Worm (Caenorhabditis elegans) whole organism, young adult: ENCODE measurements around the gene srt-56.

Experiments
- B0261.1 ChIP-seq: sonication (generic microtip); optimal IDR thresholded peaks from 2 replicates; lab custom pipeline; 2016; ENCODE audit warnings: mild to moderate bottlenecking, missing genetic modification characterization, moderate library complexity, missing compliant biosample characterization
- C17E4.6 ChIP-seq: fragments of 200-800 bp; sonication (Bioruptor generic); IDR thresholded peaks from 2 replicates; pipeline ENCODE4 v1.3.6; 2022; ENCODE audit warnings: missing genetic modification reagents, missing genetic modification characterization, missing compliant biosample characterization
- F57C9.4 ChIP-seq: sonication (generic microtip); optimal IDR thresholded peaks from 2 replicates; lab custom pipeline; 2017; ENCODE audit warnings: mild to moderate bottlenecking, missing genetic modification characterization, missing compliant biosample characterization
- K12H6.12 ChIP-seq: fragments of 200-800 bp; sonication (Bioruptor generic); optimal IDR thresholded peaks from 2 replicates; lab custom pipeline; 2018; ENCODE audit warnings: mild to moderate bottlenecking, missing genetic modification characterization, missing compliant biosample characterization
- T07F8.4 ChIP-seq: sonication (generic microtip); optimal IDR thresholded peaks from 2 replicates; lab custom pipeline; 2016; ENCODE audit warnings: mild to moderate bottlenecking, missing genetic modification characterization, moderate library complexity, missing compliant biosample characterization
- Y79H2A.3 ChIP-seq: fragments of 200-800 bp; sonication (Bioruptor generic); conservative IDR thresholded peaks from 2 replicates; pipeline ENCODE4 v1.3.6; 2022; ENCODE audit warnings: missing genetic modification reagents, missing genetic modification characterization, missing compliant biosample characterization
- Y95B8A.8 ChIP-seq: fragments of 200-800 bp; sonication (Bioruptor generic); IDR thresholded peaks from 2 replicates; pipeline ENCODE4 v1.3.6; 2022; ENCODE audit warnings: missing genetic modification reagents, missing genetic modification characterization, missing compliant biosample characterization
- aptf-2 ChIP-seq: fragments of 200-800 bp; sonication (Bioruptor generic); conservative IDR thresholded peaks from 2 replicates; pipeline ENCODE4 v1.3.6; 2022; ENCODE audit warnings: missing genetic modification reagents, missing genetic modification characterization, missing compliant biosample characterization
- ceh-58 ChIP-seq: fragments of 200-800 bp; sonication (Bioruptor generic); IDR thresholded peaks from 2 replicates; pipeline ENCODE4 v1.3.6; 2022; ENCODE audit warnings: missing genetic modification characterization, missing compliant biosample characterization
- egl-18 ChIP-seq: fragments of 200-800 bp; sonication (Bioruptor generic); IDR thresholded peaks from 2 replicates; pipeline ENCODE4 v1.3.6; 2022; ENCODE audit warnings: missing genetic modification reagents, missing genetic modification characterization, missing compliant biosample characterization
- egrh-3 ChIP-seq: fragments of 200-800 bp; sonication (Bioruptor generic); IDR thresholded peaks from 2 replicates; pipeline ENCODE4 v1.3.6; 2022; ENCODE audit warnings: missing genetic modification reagents, missing genetic modification characterization, missing compliant biosample characterization
- ekl-4 ChIP-seq: fragments of 200-800 bp; sonication (Bioruptor generic); IDR thresholded peaks from 2 replicates; pipeline ENCODE4 v1.3.6; 2022; ENCODE audit warnings: missing genetic modification reagents, missing genetic modification characterization, missing compliant biosample characterization
- fkh-3 ChIP-seq: sonication (generic microtip); optimal IDR thresholded peaks from 2 replicates; lab custom pipeline; 2016; ENCODE audit warnings: mild to moderate bottlenecking, missing genetic modification characterization, missing compliant biosample characterization
- hlh-26 ChIP-seq: fragments of 200-800 bp; sonication (Bioruptor generic); conservative IDR thresholded peaks from 2 replicates; pipeline ENCODE4 v1.3.6; 2022; ENCODE audit warnings: missing genetic modification reagents, missing genetic modification characterization, missing compliant biosample characterization
- hmg-1.2 ChIP-seq: fragments of 200-800 bp; sonication (Bioruptor generic); IDR thresholded peaks from 2 replicates; pipeline ENCODE4 v1.3.6; 2022; ENCODE audit warnings: missing genetic modification reagents, missing genetic modification characterization, missing compliant biosample characterization
- hrde-1 ChIP-seq: sonication (generic microtip); optimal IDR thresholded peaks from 2 replicates; lab custom pipeline; 2016; ENCODE audit warnings: missing genetic modification characterization, mild to moderate bottlenecking, missing compliant biosample characterization, moderate library complexity, missing genotype, missing genetic modification reagents, borderline replicate concordance
- hsf-1 ChIP-seq: fragments of 200-800 bp; sonication (Bioruptor generic); IDR thresholded peaks from 2 replicates; pipeline ENCODE4 v1.3.6; 2022; ENCODE audit warnings: missing genetic modification reagents, missing genetic modification characterization, missing compliant biosample characterization
- lin-26 ChIP-seq: fragments of 200-800 bp; sonication (Bioruptor generic); IDR thresholded peaks from 2 replicates; pipeline ENCODE4 v1.3.6; 2022; ENCODE audit warnings: missing genetic modification reagents, missing genetic modification characterization, missing compliant biosample characterization
- lin-35 ChIP-seq, 3 experiments: fragments of 150-350 bp in 2 of 3; sonication (generic microtip) in 1 of 3; optimal IDR thresholded peaks; 2 replicates each; lab custom pipeline; 2014 to 2018; ENCODE audit warnings: missing biosample characterization in 3 of 3, missing genetic modification characterization in 3 of 3, missing genetic modification reagents in 3 of 3
- lin-40 ChIP-seq: sonication (generic microtip); optimal IDR thresholded peaks from 2 replicates; lab custom pipeline; 2016; ENCODE audit warnings: missing genetic modification characterization, mild to moderate bottlenecking, missing compliant biosample characterization, missing genotype, missing genetic modification reagents
- lin-54 ChIP-seq: fragments of 200-800 bp; sonication (Bioruptor generic); optimal IDR thresholded peaks from 2 replicates; lab custom pipeline; 2018; ENCODE audit warnings: mild to moderate bottlenecking, missing genetic modification characterization, missing compliant biosample characterization
- lir-1 ChIP-seq: fragments of 200-800 bp; sonication (Bioruptor generic); conservative IDR thresholded peaks from 2 replicates; pipeline ENCODE4 v1.3.6; 2022; ENCODE audit warnings: missing genetic modification reagents, missing genetic modification characterization, missing compliant biosample characterization
- lsl-1 ChIP-seq: fragments of 200-800 bp; sonication (Bioruptor generic); optimal IDR thresholded peaks from 2 replicates; lab custom pipeline; 2018; ENCODE audit warnings: mild to moderate bottlenecking, missing genetic modification characterization, moderate library complexity, missing compliant biosample characterization
- lsy-27 ChIP-seq: sonication (generic microtip); optimal IDR thresholded peaks from 2 replicates; lab custom pipeline; 2017; ENCODE audit warnings: missing genetic modification characterization, mild to moderate bottlenecking, missing compliant biosample characterization, antibody characterized with exemption, missing genotype, borderline replicate concordance; ENCODE audit not compliant: insufficient read depth
- madf-3 ChIP-seq: fragments of 200-800 bp; sonication (Bioruptor generic); IDR thresholded peaks from 2 replicates; pipeline ENCODE4 v1.3.6; 2022; ENCODE audit warnings: missing genetic modification reagents, missing genetic modification characterization, missing compliant biosample characterization
- madf-6 ChIP-seq: fragments of 200-800 bp; sonication (Bioruptor generic); IDR thresholded peaks from 2 replicates; pipeline ENCODE4 v1.3.6; 2022; ENCODE audit warnings: missing genetic modification reagents, missing genetic modification characterization, missing compliant biosample characterization
- mxl-1 ChIP-seq: sonication (generic microtip); optimal IDR thresholded peaks from 2 replicates; lab custom pipeline; 2016; ENCODE audit warnings: missing genetic modification characterization, missing compliant biosample characterization
- nfya-2 ChIP-seq: fragments of 200-800 bp; sonication (Bioruptor generic); IDR thresholded peaks from 2 replicates; pipeline ENCODE4 v1.3.6; 2022; ENCODE audit warnings: missing genetic modification reagents, missing genetic modification characterization, missing compliant biosample characterization
- nhr-80 ChIP-seq: sonication (generic microtip); optimal IDR thresholded peaks from 2 replicates; lab custom pipeline; 2016; ENCODE audit warnings: missing genetic modification characterization, missing compliant biosample characterization
- pha-4 ChIP-seq: fragments of 150-350 bp; sonication (generic microtip); optimal IDR thresholded peaks from 2 replicates; lab custom pipeline; 2014; ENCODE audit warnings: missing biosample characterization, missing genetic modification reagents, missing genetic modification characterization
- repo-1 ChIP-seq: sonication (generic microtip); optimal IDR thresholded peaks from 2 replicates; lab custom pipeline; 2017; ENCODE audit warnings: mild to moderate bottlenecking, missing genetic modification characterization, missing compliant biosample characterization
- rpc-1 ChIP-seq, 2 experiments: fragments of 150-350 bp in 1 of 2; sonication (generic microtip) in 1 of 2; optimal IDR thresholded peaks; 2 replicates each; lab custom pipeline; 2014 to 2018; ENCODE audit warnings: missing biosample characterization in 1 of 2, missing genetic modification characterization in 1 of 2, missing genetic modification reagents in 1 of 2, missing genotype in 1 of 2
- snpc-3.4 ChIP-seq: sonication (generic microtip); optimal IDR thresholded peaks from 2 replicates; lab custom pipeline; 2017; ENCODE audit warnings: missing genetic modification characterization, mild to moderate bottlenecking, missing compliant biosample characterization, antibody characterized with exemption, moderate library complexity, missing genotype, missing genetic modification reagents
- tbp1 ChIP-seq: fragments of 200-800 bp; sonication (Bioruptor generic); optimal IDR thresholded peaks from 2 replicates; lab custom pipeline; 2018; ENCODE audit warnings: mild to moderate bottlenecking, missing genetic modification characterization, missing compliant biosample characterization
- tlf-1 ChIP-seq: fragments of 200-800 bp; sonication (Bioruptor generic); optimal IDR thresholded peaks from 2 replicates; lab custom pipeline; 2018; ENCODE audit warnings: mild to moderate bottlenecking, missing genetic modification characterization, missing compliant biosample characterization
- zim-3 ChIP-seq: sonication (generic microtip); optimal IDR thresholded peaks from 2 replicates; lab custom pipeline; 2017; ENCODE audit warnings: mild to moderate bottlenecking, missing genetic modification characterization, moderate library complexity, missing compliant biosample characterization

Gene srt-56

ce11 chrV:3121743-3122142 lies at the start of gene srt-56:
Gene srt-56, minus strand, starts transcription at chrV:3121843.
- TF ChIP-seq lsy-27 (tag; lab: Kevin White, UChicago) = no peak
- TF ChIP-seq tbp1 (GFP tag; lab: Kevin White, UChicago) = no peak
- TF ChIP-seq lir-1 = no peak
- no peak for TF ChIP-seq egl-18 (GFP tag; lab: Robert Waterston, UW)
- TF ChIP-seq lin-35 (GFP tag; optimal IDR thresholded peaks at IDR 0.05; lab: Kevin White, UChicago) = no peak
- TF ChIP-seq hsf-1 (GFP tag; lab: Robert Waterston, UW) = no peak
- no peak for TF ChIP-seq madf-3 (GFP tag; lab: Robert Waterston, UW)
- no peak for TF ChIP-seq hlh-26
- no peak for TF ChIP-seq hmg-1.2 (GFP tag; lab: Robert Waterston, UW)
- TF ChIP-seq K12H6.12 = no peak
- TF ChIP-seq zim-3 (tag; lab: Kevin White, UChicago) = no peak
- TF ChIP-seq ekl-4 (GFP tag; lab: Robert Waterston, UW) = no peak
- no peak for TF ChIP-seq hrde-1 (tag; lab: Kevin White, UChicago)

ce11 chrV:3169838-3170237 lies 48.2 kb upstream of the srt-56 start, which contains the start of gene srbc-6:
Gene srbc-6, plus strand, starts transcription at chrV:3170138.
- TF ChIP-seq nhr-80 (tag; lab: Kevin White, UChicago) (no peak), hsf-1 (GFP tag; lab: Robert Waterston, UW) (no peak), fkh-3 (tag; lab: Kevin White, UChicago) (no peak)

- TF ChIP-seq lin-54 (GFP tag; lab: Kevin White, UChicago) (no peak), egrh-3 (GFP tag; lab: Robert Waterston, UW) (no peak), repo-1 (no peak), madf-6 (GFP tag; lab: Robert Waterston, UW) (no peak), lin-26 (GFP tag; lab: Robert Waterston, UW) (no peak), lin-40 (tag; lab: Kevin White, UChicago) (no peak), lsl-1 (GFP tag; lab: Kevin White, UChicago) (no peak), nfya-2 (GFP tag; lab: Robert Waterston, UW) (no peak), T07F8.4 (tag; lab: Kevin White, UChicago) (no peak), mxl-1 (tag; lab: Kevin White, UChicago) (no peak), egl-18 (GFP tag; lab: Robert Waterston, UW) (no peak), tlf-1 (GFP tag; lab: Kevin White, UChicago) (no peak), B0261.1 (tag; lab: Kevin White, UChicago) (no peak), Y79H2A.3 (no peak), F57C9.4 (no peak)
Observed at ce11 chrV:3168650-3169049, 47.0 kb upstream of the srt-56 start, which contains the start of gene C36C5.15. Gene C36C5.15, minus strand, starts transcription at chrV:3168750.

ce11 chrV:3166260-3166659 lies 44.6 kb upstream of the srt-56 start, which contains the start of gene C36C5.4:
Gene C36C5.4, plus strand, starts transcription at chrV:3166560.
- TF ChIP-seq egrh-3 (GFP tag; lab: Robert Waterston, UW) = no peak
- TF ChIP-seq T07F8.4 (tag; lab: Kevin White, UChicago) = no peak
- TF ChIP-seq K12H6.12 = no peak
- no peak for TF ChIP-seq rpc-1 (optimal IDR thresholded peaks at IDR 0.05; lab: Kevin White, UChicago)
- TF ChIP-seq rpc-1 (tag; optimal IDR thresholded peaks at IDR 0.05; lab: Kevin White, UChicago) = no peak
- TF ChIP-seq aptf-2 (GFP tag; lab: Robert Waterston, UW) = no peak
- no peak for TF ChIP-seq pha-4 (tag; lab: Kevin White, UChicago)
- TF ChIP-seq egl-18 (GFP tag; lab: Robert Waterston, UW) = no peak
- TF ChIP-seq ceh-58 (GFP tag; lab: Robert Waterston, UW) = no peak
- no peak for TF ChIP-seq C17E4.6 (GFP tag; lab: Robert Waterston, UW)
- no peak for TF ChIP-seq Y95B8A.8
- TF ChIP-seq snpc-3.4 (tag; lab: Kevin White, UChicago) = no peak
